Fruit fly (Drosophila melanogaster) whole organism, adult: Measurements from ENCODE around the gene CG3632.

Source experiments
- CG12768 ChIP-seq: fragments of 200-800 bp; sonication (Bioruptor generic); optimal IDR thresholded peaks from 2 replicates; lab custom pipeline; 2017; ENCODE audit warnings: missing biosample characterization, missing genetic modification characterization, mild to moderate bottlenecking, moderate library complexity, missing genetic modification reagents
- CG14711 ChIP-seq: fragments of 200-800 bp; sonication (Bioruptor generic); optimal IDR thresholded peaks from 2 replicates; lab custom pipeline; 2018; ENCODE audit warnings: missing biosample characterization, mild to moderate bottlenecking, missing genetic modification characterization, moderate library complexity

The CG3632 gene

dm6 chrX:16350062-16350461, 53.6 kb downstream of the CG3632 start, which contains the start of gene sl:
Gene sl (plus strand): TSS chrX:16350315.
- no peak for TF ChIP-seq CG12768
- peak; percentile 67 for TF ChIP-seq CG14711 (tag; lab: Kevin White, UChicago)
